Fruit fly (Drosophila melanogaster) whole organism, embryonic: ENCODE data around the gene Xport-B.

ENCODE experiments used
- Adf1 ChIP-seq: fragments of 200-800 bp; sonication (Bioruptor generic); IDR thresholded peaks from 2 replicates; pipeline ENCODE4 v1.3.6; 2022; ENCODE audit warnings: missing biosample characterization, missing genetic modification characterization
- Atf-2 ChIP-seq: fragments of 200-800 bp; sonication (Bioruptor generic); optimal IDR thresholded peaks from 2 replicates; lab custom pipeline; 2016; ENCODE audit warnings: missing biosample characterization, missing genetic modification characterization
- CG10321 ChIP-seq: fragments of 200-800 bp; sonication (Bioruptor generic); IDR thresholded peaks from 2 replicates; pipeline ENCODE4 v1.3.6; 2022; ENCODE audit warnings: missing biosample characterization, missing genetic modification characterization
- CG10565 ChIP-seq: fragments of 200-800 bp; sonication (Bioruptor generic); optimal IDR thresholded peaks from 3 replicates; lab custom pipeline; 2016; ENCODE audit warnings: missing biosample characterization, mild to moderate bottlenecking, missing genetic modification characterization
- CG11398 ChIP-seq: fragments of 200-800 bp; sonication (Bioruptor generic); optimal IDR thresholded peaks from 2 replicates; lab custom pipeline; 2016; ENCODE audit warnings: missing biosample characterization, missing genetic modification characterization
- CG14667 ChIP-seq: fragments of 200-800 bp; sonication (Bioruptor generic); IDR thresholded peaks from 2 replicates; pipeline ENCODE4 v1.3.6; 2022; ENCODE audit warnings: missing biosample characterization, missing genetic modification characterization
- CG15514 ChIP-seq: fragments of 200-800 bp; sonication (Bioruptor generic); optimal IDR thresholded peaks from 3 replicates; lab custom pipeline; 2017; ENCODE audit warnings: missing biosample characterization, missing genetic modification characterization, mild to moderate bottlenecking, moderate library complexity, missing genetic modification reagents
- CG1603 ChIP-seq: fragments of 200-800 bp; sonication (Bioruptor generic); optimal IDR thresholded peaks from 2 replicates; lab custom pipeline; 2019; ENCODE audit warnings: missing biosample characterization, mild to moderate bottlenecking, missing genetic modification characterization, moderate library complexity
- CG16813 ChIP-seq: fragments of 200-800 bp; sonication (Bioruptor generic); IDR thresholded peaks from 3 replicates; pipeline ENCODE4 v1.3.6; 2022; ENCODE audit warnings: missing biosample characterization, missing genetic modification characterization; ENCODE audit not compliant: partially characterized antibody
- CG16815 ChIP-seq: fragments of 200-800 bp; sonication (Bioruptor generic); optimal IDR thresholded peaks from 3 replicates; lab custom pipeline; 2017; ENCODE audit warnings: missing biosample characterization, mild to moderate bottlenecking, missing genetic modification characterization
- CG17612 ChIP-seq: fragments of 200-800 bp; sonication (Bioruptor generic); IDR thresholded peaks from 2 replicates; pipeline ENCODE4 v1.3.6; 2022; ENCODE audit warnings: missing biosample characterization, missing genetic modification characterization
- CG18764 ChIP-seq: fragments of 200-800 bp; sonication (Bioruptor generic); optimal IDR thresholded peaks from 3 replicates; lab custom pipeline; 2016; ENCODE audit warnings: missing biosample characterization, missing genetic modification characterization
- CG30020 ChIP-seq: fragments of 200-800 bp; optimal IDR thresholded peaks from 2 replicates; lab custom pipeline; 2019; ENCODE audit warnings: missing biosample characterization, mild to moderate bottlenecking, missing genetic modification characterization, moderate library complexity
- CG30403 ChIP-seq: fragments of 200-800 bp; sonication (Bioruptor generic); optimal IDR thresholded peaks from 3 replicates; lab custom pipeline; 2016; ENCODE audit warnings: missing biosample characterization, missing genetic modification characterization
- CG30431 ChIP-seq: fragments of 200-800 bp; sonication (Bioruptor generic); optimal IDR thresholded peaks from 2 replicates; lab custom pipeline; 2017; ENCODE audit warnings: missing biosample characterization, missing genetic modification characterization
- CG32767 ChIP-seq: fragments of 200-800 bp; sonication (Bioruptor generic); IDR thresholded peaks from 2 replicates; pipeline ENCODE4 v1.3.6; 2022; ENCODE audit warnings: missing biosample characterization, missing genetic modification characterization
- CG3281 ChIP-seq: fragments of 200-800 bp; sonication (Bioruptor generic); optimal IDR thresholded peaks from 3 replicates; lab custom pipeline; 2017; ENCODE audit warnings: missing biosample characterization, mild to moderate bottlenecking, missing genetic modification characterization
- CG7271 ChIP-seq: fragments of 200-800 bp; sonication (Bioruptor generic); optimal IDR thresholded peaks from 2 replicates; lab custom pipeline; 2018; ENCODE audit warnings: missing biosample characterization, mild to moderate bottlenecking, missing genetic modification characterization, moderate library complexity
- CG8281 ChIP-seq: fragments of 200-800 bp; sonication (Bioruptor generic); optimal IDR thresholded peaks from 2 replicates; lab custom pipeline; 2018; ENCODE audit warnings: missing biosample characterization, mild to moderate bottlenecking, missing genetic modification characterization, moderate library complexity
- CG8944 ChIP-seq: fragments of 200-800 bp; sonication (Bioruptor generic); optimal IDR thresholded peaks from 3 replicates; lab custom pipeline; 2016; ENCODE audit warnings: missing biosample characterization, missing genetic modification characterization
- Dip2 ChIP-seq: fragments of 200-800 bp; sonication (Bioruptor generic); IDR thresholded peaks from 2 replicates; pipeline ENCODE4 v1.3.6; 2022; ENCODE audit warnings: missing biosample characterization, missing genetic modification characterization
- Dp ChIP-seq: fragments of 200-800 bp; sonication (Bioruptor generic); optimal IDR thresholded peaks from 2 replicates; lab custom pipeline; 2018; ENCODE audit warnings: missing biosample characterization, mild to moderate bottlenecking, missing genetic modification characterization, moderate library complexity
- Gug ChIP-seq: fragments of 200-800 bp; sonication (Bioruptor generic); IDR thresholded peaks from 4 replicates; pipeline ENCODE4 v1.3.6; 2022; ENCODE audit warnings: missing biosample characterization, missing genetic modification characterization
- H2.0 ChIP-seq: fragments of 200-800 bp; sonication (Bioruptor generic); IDR thresholded peaks from 2 replicates; pipeline ENCODE4 v1.3.6; 2022; ENCODE audit warnings: missing biosample characterization, missing genetic modification characterization
- Hr3 ChIP-seq: fragments of 200-800 bp; sonication (Bioruptor generic); optimal IDR thresholded peaks from 3 replicates; lab custom pipeline; 2016; ENCODE audit warnings: missing biosample characterization, missing genetic modification characterization
- Hr78 ChIP-seq, 2 experiments: fragments of 200-800 bp in 1 of 2; fragments of >200 bp in 1 of 2; sonication (Bioruptor generic) in 1 of 2; optimal IDR thresholded peaks; 2 replicates each; lab custom pipeline; 2017 to 2019; ENCODE audit warnings: missing biosample characterization in 2 of 2, missing genetic modification characterization in 2 of 2, mild to moderate bottlenecking in 1 of 2, moderate library complexity in 1 of 2
- Mad ChIP-seq: fragments of 200-800 bp; sonication (Bioruptor generic); optimal IDR thresholded peaks from 2 replicates; lab custom pipeline; 2016; ENCODE audit warnings: missing biosample characterization, missing genetic modification characterization
- Sox100B ChIP-seq: fragments of 200-800 bp; sonication (Bioruptor generic); optimal IDR thresholded peaks from 3 replicates; lab custom pipeline; 2018; ENCODE audit warnings: missing biosample characterization, mild to moderate bottlenecking, missing genetic modification characterization
- Ssrp ChIP-seq: fragments of 200-800 bp; sonication (Bioruptor generic); optimal IDR thresholded peaks from 2 replicates; lab custom pipeline; 2018; ENCODE audit warnings: missing biosample characterization, mild to moderate bottlenecking, missing genetic modification characterization, moderate library complexity
- ase ChIP-seq: fragments of 200-800 bp; sonication (Bioruptor generic); IDR thresholded peaks from 3 replicates; pipeline ENCODE4 v1.3.6; 2022; ENCODE audit warnings: missing biosample characterization, missing genetic modification characterization
- btn ChIP-seq: fragments of 200-800 bp; sonication (Bioruptor generic); optimal IDR thresholded peaks from 2 replicates; lab custom pipeline; 2016; ENCODE audit warnings: missing biosample characterization, missing genetic modification characterization
- cato ChIP-seq: fragments of 200-800 bp; sonication (Bioruptor generic); optimal IDR thresholded peaks from 2 replicates; lab custom pipeline; 2016; ENCODE audit warnings: missing biosample characterization, missing genetic modification characterization, borderline replicate concordance
- da ChIP-seq: fragments of 200-800 bp; sonication (Bioruptor generic); optimal IDR thresholded peaks from 2 replicates; lab custom pipeline; 2016; ENCODE audit warnings: missing biosample characterization, missing genetic modification characterization
- en ChIP-seq: fragments of 200-800 bp; sonication (Bioruptor generic); optimal IDR thresholded peaks from 2 replicates; lab custom pipeline; 2016; ENCODE audit warnings: missing biosample characterization, missing genetic modification characterization
- ftz-f1 ChIP-seq: fragments of 200-800 bp; sonication (Bioruptor generic); optimal IDR thresholded peaks from 2 replicates; lab custom pipeline; 2016; ENCODE audit warnings: missing biosample characterization, missing genetic modification characterization
- fu2 ChIP-seq: fragments of 200-800 bp; sonication (Bioruptor generic); optimal IDR thresholded peaks from 2 replicates; lab custom pipeline; 2016; ENCODE audit warnings: missing biosample characterization, missing genetic modification characterization
- gt ChIP-seq: fragments of 200-800 bp; sonication (Bioruptor generic); IDR thresholded peaks from 2 replicates; pipeline ENCODE4 v1.3.6; 2022; ENCODE audit warnings: missing biosample characterization, missing genetic modification characterization
- ind ChIP-seq: fragments of 200-800 bp; sonication (Bioruptor generic); optimal IDR thresholded peaks from 3 replicates; lab custom pipeline; 2016; ENCODE audit warnings: missing biosample characterization, missing genetic modification characterization
- jing ChIP-seq: fragments of 200-800 bp; sonication (Bioruptor generic); optimal IDR thresholded peaks from 2 replicates; lab custom pipeline; 2018; ENCODE audit warnings: missing biosample characterization, mild to moderate bottlenecking, missing genetic modification characterization
- nerfin-1 ChIP-seq: fragments of 200-800 bp; sonication (Bioruptor generic); optimal IDR thresholded peaks from 3 replicates; lab custom pipeline; 2019; ENCODE audit warnings: missing biosample characterization, mild to moderate bottlenecking, missing genetic modification characterization, moderate library complexity
- nmo ChIP-seq: fragments of 200-800 bp; sonication (Bioruptor generic); optimal IDR thresholded peaks from 2 replicates; lab custom pipeline; 2018; ENCODE audit warnings: missing biosample characterization, mild to moderate bottlenecking, missing genetic modification characterization, moderate library complexity
- otp ChIP-seq: fragments of 200-800 bp; sonication (Bioruptor generic); IDR thresholded peaks from 3 replicates; pipeline ENCODE4, ENCODE4 v1.3.6; 2022; ENCODE audit warnings: missing biosample characterization, missing genetic modification characterization
- pita ChIP-seq: fragments of 200-800 bp; sonication (Bioruptor generic); optimal IDR thresholded peaks from 2 replicates; lab custom pipeline; 2017; ENCODE audit warnings: missing biosample characterization, mild to moderate bottlenecking, missing genetic modification characterization
- ranshi ChIP-seq: fragments of 200-800 bp; sonication (Bioruptor generic); IDR thresholded peaks from 2 replicates; pipeline ENCODE4 v1.3.6; 2022; ENCODE audit warnings: missing biosample characterization, missing genetic modification characterization
- ro ChIP-seq: fragments of 200-800 bp; sonication (Bioruptor generic); IDR thresholded peaks from 2 replicates; pipeline ENCODE4 v1.3.6; 2022; ENCODE audit warnings: missing biosample characterization, missing genetic modification characterization
- scrt ChIP-seq: fragments of 200-800 bp; sonication (Bioruptor generic); optimal IDR thresholded peaks from 2 replicates; lab custom pipeline; 2018; ENCODE audit warnings: missing biosample characterization, mild to moderate bottlenecking, missing genetic modification characterization, moderate library complexity
- sqz ChIP-seq: fragments of 200-800 bp; sonication (Bioruptor generic); optimal IDR thresholded peaks from 3 replicates; lab custom pipeline; 2018; ENCODE audit warnings: missing biosample characterization, mild to moderate bottlenecking, missing genetic modification characterization
- ssp ChIP-seq: fragments of 200-800 bp; sonication (Bioruptor generic); IDR thresholded peaks from 2 replicates; pipeline ENCODE4 v1.3.6; 2022; ENCODE audit warnings: missing biosample characterization, missing genetic modification characterization
- tio ChIP-seq: fragments of 200-800 bp; sonication (Bioruptor generic); optimal IDR thresholded peaks from 2 replicates; lab custom pipeline; 2017; ENCODE audit warnings: missing biosample characterization, missing genetic modification characterization, inconsistent platforms
- unpg ChIP-seq: fragments of 200-800 bp; sonication (Bioruptor generic); optimal IDR thresholded peaks from 3 replicates; lab custom pipeline; 2018; ENCODE audit warnings: missing biosample characterization, mild to moderate bottlenecking, missing genetic modification characterization, moderate library complexity

Gene Xport-B

DNA sequence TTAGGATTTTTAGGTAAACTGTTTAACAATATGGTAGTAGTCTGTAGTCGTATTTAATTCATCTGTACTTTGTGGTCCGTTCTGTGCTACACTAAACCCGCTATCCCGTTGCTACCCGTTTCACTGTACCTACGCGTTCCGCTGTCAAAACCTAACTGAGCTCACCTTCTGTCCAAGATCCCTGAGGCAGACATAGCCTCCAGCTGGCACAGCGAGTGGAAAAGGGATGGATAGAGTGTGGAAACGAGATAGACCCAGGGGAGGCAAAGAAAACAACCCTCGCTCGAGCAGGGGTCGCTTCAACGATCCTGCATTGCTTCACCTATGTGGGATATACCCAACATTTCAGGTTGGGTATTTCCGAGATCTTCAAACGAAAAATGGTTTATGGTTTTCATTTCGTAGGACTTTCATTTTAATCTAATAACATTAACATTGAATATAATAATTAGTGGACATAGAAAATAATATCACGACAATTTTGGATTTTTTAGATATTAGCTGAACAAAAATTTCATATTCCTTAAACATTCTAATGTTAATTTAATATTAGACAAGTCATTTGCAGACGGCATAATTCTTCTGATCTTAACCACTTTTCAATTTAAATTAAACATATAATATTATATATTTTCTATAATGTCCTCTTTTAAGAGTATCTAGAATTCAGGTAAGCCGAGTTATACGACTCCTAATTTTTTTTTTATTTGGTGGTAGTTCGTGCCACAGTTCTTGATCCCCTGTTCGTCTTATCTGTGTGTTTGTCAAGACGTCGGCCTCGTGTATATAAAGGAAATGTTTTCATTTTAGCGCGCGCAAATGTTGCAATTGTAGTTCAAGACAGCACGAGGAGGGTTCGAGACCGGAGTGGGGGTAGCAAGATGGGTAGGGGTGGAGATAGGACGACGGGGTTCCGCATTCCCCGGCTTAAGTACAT lies 19.9 kb upstream of the Xport-B start, which contains the start of gene mira (continued):
- TF ChIP-seq CG30020 (tag; lab: Kevin White, UChicago) (no peak), Mad (GFP tag; lab: Kevin White, UChicago) (no peak), CG30431 (GFP tag; lab: Kevin White, UChicago) (no peak), da (peak; percentile 19), pita (GFP tag; lab: Kevin White, UChicago) (no peak), unpg (no peak), CG11398 (GFP tag; lab: Kevin White, UChicago) (no peak), CG7271 (tag; lab: Kevin White, UChicago) (no peak), ssp (GFP tag; lab: Robert Waterston, UW) (no peak), CG8281 (tag; lab: Kevin White, UChicago) (no peak), en (GFP tag; lab: Kevin White, UChicago) (no peak), Dip2 (GFP tag; lab: Robert Waterston, UW) (no peak), CG17612 (no peak), Sox100B (no peak), otp (GFP tag; lab: Robert Waterston, UW) (no peak), jing (GFP tag; lab: Kevin White, UChicago) (no peak), nmo (GFP tag; lab: Kevin White, UChicago) (peak; percentile 57), Atf-2 (no peak), tio (GFP tag; lab: Kevin White, UChicago) (no peak), ftz-f1 (GFP tag; lab: Kevin White, UChicago) (no peak), ind (GFP tag; lab: Kevin White, UChicago) (no peak), H2.0 (GFP tag; lab: Robert Waterston, UW) (no peak), CG16813 (no peak), CG14667 (no peak), CG18764 (GFP tag; lab: Kevin White, UChicago) (no peak), CG10321 (GFP tag; lab: Robert Waterston, UW) (0 out of 2 replicates have a peak, but pooled peaks have one; percentile 51), Gug (no peak), Hr3 (GFP tag; lab: Kevin White, UChicago) (no peak), CG15514 (no peak), ro (GFP tag; lab: Robert Waterston, UW) (no peak), ranshi (no peak), btn (no peak), cato (no peak), Ssrp (peak; percentile 3), CG30403 (GFP tag; lab: Kevin White, UChicago) (no peak), nerfin-1 (tag; lab: Kevin White, UChicago) (peak; percentile 22), CG32767 (GFP tag; lab: Robert Waterston, UW) (no peak), CG10565 (GFP tag; lab: Kevin White, UChicago) (no peak), Dp (GFP tag; lab: Kevin White, UChicago) (no peak), gt (no peak), CG16815 (GFP tag; lab: Kevin White, UChicago) (peak; percentile 38), Adf1 (no peak), CG3281 (GFP tag; lab: Kevin White, UChicago) (no peak), Hr78 (GFP tag; optimal IDR thresholded peaks at IDR 0.05; lab: Kevin White, UChicago) (no peak), CG1603 (tag; lab: Kevin White, UChicago) (no peak), CG8944 (GFP tag; lab: Kevin White, UChicago) (no peak), scrt (GFP tag; lab: Kevin White, UChicago) (no peak), ase (GFP tag; lab: Robert Waterston, UW) (no peak), sqz (GFP tag; lab: Kevin White, UChicago) (peak; percentile 47), fu2 (GFP tag; lab: Kevin White, UChicago) (no peak)
